Fruit fly (Drosophila melanogaster) whole organism, embryonic: Measurements from ENCODE around the gene Cep135.

Experiments used
- Atf3 ChIP-seq: fragments of 200-800 bp; sonication (Bioruptor generic); optimal IDR thresholded peaks from 3 replicates; lab custom pipeline; 2016; ENCODE audit warnings: missing biosample characterization, missing genetic modification characterization
- Bdp1 ChIP-seq: fragments of 200-800 bp; sonication (Bioruptor generic); optimal IDR thresholded peaks from 3 replicates; lab custom pipeline; 2016; ENCODE audit warnings: missing biosample characterization, missing genetic modification characterization
- CG10267 ChIP-seq: fragments of 200-800 bp; sonication (Bioruptor generic); optimal IDR thresholded peaks from 2 replicates; lab custom pipeline; 2018; ENCODE audit warnings: missing biosample characterization, mild to moderate bottlenecking, missing genetic modification characterization, moderate library complexity
- CG10543 ChIP-seq: fragments of 200-800 bp; sonication (Bioruptor generic); optimal IDR thresholded peaks from 3 replicates; lab custom pipeline; 2017; ENCODE audit warnings: missing biosample characterization, mild to moderate bottlenecking, missing genetic modification characterization, moderate library complexity
- CG11456 ChIP-seq: fragments of 200-800 bp; sonication (Bioruptor generic); IDR thresholded peaks from 3 replicates; pipeline ENCODE4 v1.3.6; 2022; ENCODE audit warnings: missing biosample characterization, missing genetic modification characterization
- CG11504 ChIP-seq: fragments of 200-800 bp; sonication (Bioruptor generic); optimal IDR thresholded peaks from 3 replicates; lab custom pipeline; 2019; ENCODE audit warnings: missing biosample characterization, mild to moderate bottlenecking, missing genetic modification characterization, moderate library complexity
- CG11695 ChIP-seq: fragments of 200-800 bp; sonication (Bioruptor generic); IDR thresholded peaks from 3 replicates; pipeline ENCODE4 v1.3.6; 2022; ENCODE audit warnings: missing biosample characterization, missing genetic modification characterization
- CG12236 ChIP-seq: fragments of 200-800 bp; sonication (Bioruptor generic); optimal IDR thresholded peaks from 2 replicates; lab custom pipeline; 2016; ENCODE audit warnings: missing biosample characterization, missing genetic modification characterization
- CG13296 ChIP-seq: fragments of 200-800 bp; sonication (Bioruptor generic); optimal IDR thresholded peaks from 3 replicates; lab custom pipeline; 2018; ENCODE audit warnings: missing biosample characterization, mild to moderate bottlenecking, missing genetic modification characterization
- CG15601 ChIP-seq: fragments of 200-800 bp; sonication (Bioruptor generic); optimal IDR thresholded peaks from 3 replicates; lab custom pipeline; 2019; ENCODE audit warnings: missing biosample characterization, mild to moderate bottlenecking, missing genetic modification characterization, moderate library complexity
- CG15696 ChIP-seq: fragments of 200-800 bp; sonication (Bioruptor generic); optimal IDR thresholded peaks from 2 replicates; lab custom pipeline; 2019; ENCODE audit warnings: missing biosample characterization, mild to moderate bottlenecking, missing genetic modification characterization, moderate library complexity
- CG17328 ChIP-seq: fragments of 200-800 bp; sonication (Bioruptor generic); IDR thresholded peaks from 2 replicates; pipeline ENCODE4 v1.3.6; 2022; ENCODE audit warnings: missing biosample characterization, missing genetic modification characterization
- CG18262 ChIP-seq: fragments of 200-800 bp; optimal IDR thresholded peaks from 3 replicates; lab custom pipeline; 2019; ENCODE audit warnings: missing biosample characterization, mild to moderate bottlenecking, missing genetic modification characterization, moderate library complexity
- CG2129 ChIP-seq: fragments of 200-800 bp; sonication (Bioruptor generic); IDR thresholded peaks from 2 replicates; pipeline ENCODE4 v1.3.6; 2022; ENCODE audit warnings: missing biosample characterization, missing genetic modification characterization; ENCODE audit not compliant: partially characterized antibody
- CG2712 ChIP-seq: fragments of 200-800 bp; optimal IDR thresholded peaks from 3 replicates; lab custom pipeline; 2019; ENCODE audit warnings: missing biosample characterization, mild to moderate bottlenecking, missing genetic modification characterization, moderate library complexity
- CG3163 ChIP-seq: fragments of 200-800 bp; sonication (Bioruptor generic); optimal IDR thresholded peaks from 3 replicates; lab custom pipeline; 2016; ENCODE audit warnings: missing biosample characterization, missing genetic modification characterization
- CG34376 ChIP-seq: fragments of 200-800 bp; sonication (Bioruptor generic); optimal IDR thresholded peaks from 2 replicates; lab custom pipeline; 2018; ENCODE audit warnings: missing biosample characterization, mild to moderate bottlenecking, missing genetic modification characterization
- CG34422 ChIP-seq: fragments of 200-800 bp; sonication (Bioruptor generic); IDR thresholded peaks from 3 replicates; pipeline ENCODE4 v1.3.6; 2022; ENCODE audit warnings: missing biosample characterization, missing genetic modification characterization
- CG6689 ChIP-seq: fragments of 200-800 bp; sonication (Bioruptor generic); IDR thresholded peaks from 2 replicates; pipeline ENCODE4 v1.3.6; 2022; ENCODE audit warnings: missing biosample characterization, missing genetic modification characterization
- CG7357 ChIP-seq: fragments of 200-800 bp; sonication (Bioruptor generic); IDR thresholded peaks from 3 replicates; pipeline ENCODE4 v1.3.6; 2022; ENCODE audit warnings: missing biosample characterization, missing genetic modification characterization
- CG7556 ChIP-seq: fragments of 200-800 bp; sonication (Bioruptor generic); optimal IDR thresholded peaks from 2 replicates; lab custom pipeline; 2017; ENCODE audit warnings: missing biosample characterization, mild to moderate bottlenecking, missing genetic modification characterization
- D19A ChIP-seq: fragments of 200-800 bp; optimal IDR thresholded peaks from 3 replicates; lab custom pipeline; 2019; ENCODE audit warnings: missing biosample characterization, mild to moderate bottlenecking, missing genetic modification characterization, moderate library complexity
- D19B ChIP-seq: fragments of 200-800 bp; sonication (Bioruptor generic); optimal IDR thresholded peaks from 2 replicates; lab custom pipeline; 2017; ENCODE audit warnings: missing biosample characterization, mild to moderate bottlenecking, missing genetic modification characterization
- Dbx ChIP-seq: fragments of 200-800 bp; sonication (Bioruptor generic); IDR thresholded peaks from 3 replicates; pipeline ENCODE4 v1.3.6; 2022; ENCODE audit warnings: missing biosample characterization, missing genetic modification characterization
- ERR ChIP-seq: fragments of 200-800 bp; sonication (Bioruptor generic); optimal IDR thresholded peaks from 2 replicates; lab custom pipeline; 2016; ENCODE audit warnings: missing biosample characterization, missing genetic modification characterization
- Ets97D ChIP-seq: fragments of 200-800 bp; sonication (Bioruptor generic); optimal IDR thresholded peaks from 3 replicates; lab custom pipeline; 2016; ENCODE audit warnings: missing biosample characterization, missing genetic modification characterization
- Gsc ChIP-seq: fragments of 200-800 bp; sonication (Bioruptor generic); IDR thresholded peaks from 2 replicates; pipeline ENCODE4 v1.3.6; 2022; ENCODE audit warnings: missing biosample characterization, missing genetic modification characterization
- HLH4C ChIP-seq: fragments of 200-800 bp; sonication (Bioruptor generic); IDR thresholded peaks from 3 replicates; pipeline ENCODE4 v1.3.6; 2022; ENCODE audit warnings: missing biosample characterization, missing genetic modification characterization; ENCODE audit not compliant: partially characterized antibody
- MESR4 ChIP-seq: fragments of 200-800 bp; sonication (Bioruptor generic); optimal IDR thresholded peaks from 2 replicates; lab custom pipeline; 2018; ENCODE audit warnings: missing biosample characterization, mild to moderate bottlenecking, missing genetic modification characterization, moderate library complexity
- Sox102F ChIP-seq: fragments of 200-800 bp; sonication (Bioruptor generic); optimal IDR thresholded peaks from 2 replicates; lab custom pipeline; 2018; ENCODE audit warnings: missing biosample characterization, mild to moderate bottlenecking, missing genetic modification characterization, moderate library complexity
- Xrp1 ChIP-seq: fragments of 200-800 bp; sonication (Bioruptor generic); IDR thresholded peaks from 2 replicates; pipeline ENCODE4 v1.3.6; 2022; ENCODE audit warnings: missing biosample characterization, missing genetic modification characterization
- ac ChIP-seq: fragments of 200-800 bp; sonication (Bioruptor generic); optimal IDR thresholded peaks from 3 replicates; lab custom pipeline; 2017; ENCODE audit warnings: missing biosample characterization, mild to moderate bottlenecking, missing genetic modification characterization
- al ChIP-seq: fragments of 200-800 bp; sonication (Bioruptor generic); IDR thresholded peaks from 2 replicates; pipeline ENCODE4 v1.3.6; 2022; ENCODE audit warnings: missing biosample characterization, missing genetic modification characterization
- bsh ChIP-seq, 2 experiments: fragments of 200-800 bp; sonication (Bioruptor generic); optimal IDR thresholded peaks; 2 replicates each; lab custom pipeline; 2017 to 2018; ENCODE audit warnings: mild to moderate bottlenecking in 2 of 2, missing biosample characterization in 2 of 2, missing genetic modification characterization in 2 of 2, moderate library complexity in 1 of 2
- cad ChIP-seq: fragments of >200 bp; optimal IDR thresholded peaks from 2 replicates; lab custom pipeline; 2017; ENCODE audit warnings: missing biosample characterization, missing genetic modification characterization
- crp ChIP-seq, 2 experiments: fragments of 200-800 bp; sonication (Bioruptor generic); optimal IDR thresholded peaks; 2 replicates in 1 of 2; 3 replicates in 1 of 2; lab custom pipeline; 2017; ENCODE audit warnings: missing biosample characterization in 2 of 2, missing genetic modification characterization in 2 of 2, mild to moderate bottlenecking in 1 of 2, moderate library complexity in 1 of 2
- dmrt99B ChIP-seq: fragments of 200-800 bp; sonication (Bioruptor generic); optimal IDR thresholded peaks from 2 replicates; lab custom pipeline; 2018; ENCODE audit warnings: missing biosample characterization, mild to moderate bottlenecking, missing genetic modification characterization, moderate library complexity
- fu2 ChIP-seq: fragments of 200-800 bp; sonication (Bioruptor generic); optimal IDR thresholded peaks from 2 replicates; lab custom pipeline; 2016; ENCODE audit warnings: missing biosample characterization, missing genetic modification characterization
- gce ChIP-seq: fragments of 200-800 bp; sonication (Bioruptor generic); IDR thresholded peaks from 3 replicates; pipeline ENCODE4 v1.3.6; 2022; ENCODE audit warnings: missing biosample characterization, missing genetic modification characterization
- grau ChIP-seq: fragments of 200-800 bp; optimal IDR thresholded peaks from 3 replicates; lab custom pipeline; 2019; ENCODE audit warnings: missing biosample characterization, mild to moderate bottlenecking, missing genetic modification characterization, moderate library complexity
- insv ChIP-seq, 2 experiments: fragments of 200-800 bp; sonication (Bioruptor generic); optimal IDR thresholded peaks; 3 replicates each; lab custom pipeline; 2016 to 2018; ENCODE audit warnings: missing biosample characterization in 2 of 2, missing genetic modification characterization in 2 of 2
- ken ChIP-seq: fragments of 200-800 bp; sonication (Bioruptor generic); IDR thresholded peaks from 3 replicates; pipeline ENCODE4 v1.3.6; 2022; ENCODE audit warnings: missing biosample characterization, missing genetic modification characterization
- lmd ChIP-seq: fragments of 200-800 bp; sonication (Bioruptor generic); IDR thresholded peaks from 2 replicates; pipeline ENCODE4 v1.3.6; 2022; ENCODE audit warnings: missing biosample characterization, missing genetic modification characterization
- lola ChIP-seq, 3 experiments: fragments of >200 bp in 2 of 3; fragments of 200-800 bp in 1 of 3; sonication (Bioruptor generic) in 1 of 3; optimal IDR thresholded peaks; 2 replicates each; lab custom pipeline; 2017 to 2019; ENCODE audit warnings: missing biosample characterization in 3 of 3, missing genetic modification characterization in 3 of 3, mild to moderate bottlenecking in 1 of 3, moderate library complexity in 1 of 3
- nau ChIP-seq: fragments of 200-800 bp; sonication (Bioruptor generic); optimal IDR thresholded peaks from 3 replicates; lab custom pipeline; 2017; ENCODE audit warnings: missing biosample characterization, mild to moderate bottlenecking, missing genetic modification characterization, missing genetic modification reagents
- otp ChIP-seq: fragments of 200-800 bp; sonication (Bioruptor generic); IDR thresholded peaks from 3 replicates; pipeline ENCODE4, ENCODE4 v1.3.6; 2022; ENCODE audit warnings: missing biosample characterization, missing genetic modification characterization
- pnt ChIP-seq: fragments of 200-800 bp; sonication (Bioruptor generic); optimal IDR thresholded peaks from 3 replicates; lab custom pipeline; 2016; ENCODE audit warnings: missing biosample characterization, missing genetic modification characterization
- prd ChIP-seq, 3 experiments: fragments of >200 bp in 2 of 3; fragments of 200-800 bp in 1 of 3; sonication (Bioruptor generic) in 1 of 3; optimal IDR thresholded peaks in 2 of 3; IDR thresholded peaks in 1 of 3; 2 replicates in 2 of 3; 3 replicates in 1 of 3; pipeline versions ENCODE4 v1.3.6 to Lab custom; 2017 to 2022; ENCODE audit warnings: missing biosample characterization in 1 of 3, missing genetic modification characterization in 1 of 3
- sens ChIP-seq: fragments of 200-800 bp; sonication (Bioruptor generic); peaks from one replicate; lab custom pipeline; 2016; ENCODE audit warnings: missing biosample characterization, missing genetic modification characterization
- trh ChIP-seq: fragments of 200-800 bp; sonication (Bioruptor generic); optimal IDR thresholded peaks from 2 replicates; lab custom pipeline; 2016; ENCODE audit warnings: missing biosample characterization, missing genetic modification characterization
- unpg ChIP-seq: fragments of 200-800 bp; sonication (Bioruptor generic); optimal IDR thresholded peaks from 3 replicates; lab custom pipeline; 2018; ENCODE audit warnings: missing biosample characterization, mild to moderate bottlenecking, missing genetic modification characterization, moderate library complexity

The Cep135 gene

dm6 chr3L:15174086-15174485, 57.5 kb downstream of the Cep135 start (continued):
- TF ChIP-seq Ets97D (GFP tag; lab: Kevin White, UChicago) (no peak), CG10267 (tag; lab: Kevin White, UChicago) (peak; percentile 2), unpg (GFP tag; lab: Kevin White, UChicago) (no peak), fu2 (no peak), lola (GFP tag; optimal IDR thresholded peaks at IDR 0.05; lab: Kevin White, UChicago) (peak in 1 of 3 experiments; percentile 9), CG34376 (GFP tag; lab: Kevin White, UChicago) (no peak), dmrt99B (tag; lab: Kevin White, UChicago) (peak; percentile 20), CG12236 (no peak), ken (GFP tag; lab: Robert Waterston, UW) (no peak), Dbx (GFP tag; lab: Robert Waterston, UW) (no peak), CG11456 (no peak), Bdp1 (GFP tag; lab: Kevin White, UChicago) (no peak), CG18262 (tag; lab: Kevin White, UChicago) (peak; percentile 37), gce (GFP tag; lab: Robert Waterston, UW) (no peak), Gsc (GFP tag; lab: Robert Waterston, UW) (no peak), CG2712 (peak; percentile 40), CG3163 (GFP tag; lab: Kevin White, UChicago) (no peak), CG6689 (GFP tag; lab: Robert Waterston, UW) (no peak), CG15696 (tag; lab: Kevin White, UChicago) (peak; percentile 6), HLH4C (GFP tag; lab: Robert Waterston, UW) (no peak), CG2129 (GFP tag; lab: Robert Waterston, UW) (no peak), D19B (no peak), cad (no peak), al (GFP tag; lab: Robert Waterston, UW) (no peak), CG11695 (no peak), lmd (GFP tag; lab: Robert Waterston, UW) (no peak), CG17328 (GFP tag; lab: Robert Waterston, UW) (no peak), sens (GFP tag; lab: Kevin White, UChicago) (peak; percentile 58), CG10543 (GFP tag; lab: Kevin White, UChicago) (no peak), CG15601 (tag; lab: Kevin White, UChicago) (no peak), prd (optimal IDR thresholded peaks at IDR 0.05; lab: Kevin White, UChicago) (no peak), prd (GFP tag; IDR thresholded peaks at IDR 0.05; lab: Robert Waterston, UW) (no peak), ERR (GFP tag; lab: Kevin White, UChicago) (no peak), CG11504 (tag; lab: Kevin White, UChicago) (no peak), nau (GFP tag; lab: Kevin White, UChicago) (no peak), CG13296 (no peak), CG7556 (GFP tag; lab: Kevin White, UChicago) (no peak), grau (tag; lab: Kevin White, UChicago) (peak; percentile 8), otp (GFP tag; lab: Robert Waterston, UW) (no peak), D19A (peak; percentile 24), Atf3 (GFP tag; lab: Kevin White, UChicago) (no peak), Sox102F (GFP tag; lab: Kevin White, UChicago) (peak; percentile 4), crp (GFP tag; optimal IDR thresholded peaks at IDR 0.05; lab: Kevin White, UChicago) (no peak), pnt (GFP tag; lab: Kevin White, UChicago) (no peak), CG34422 (GFP tag; lab: Robert Waterston, UW) (no peak), trh (GFP tag; lab: Kevin White, UChicago) (no peak), Xrp1 (GFP tag; lab: Robert Waterston, UW) (0 out of 2 replicates have a peak, but pooled peaks have one; percentile 19), ac (GFP tag; lab: Kevin White, UChicago) (no peak), MESR4 (GFP tag; lab: Kevin White, UChicago) (no peak), insv (GFP tag; optimal IDR thresholded peaks at IDR 0.05; lab: Kevin White, UChicago) (no peak), bsh (GFP tag; optimal IDR thresholded peaks at IDR 0.05; lab: Kevin White, UChicago) (peak; percentile 31 to 36), CG7357 (GFP tag; lab: Robert Waterston, UW) (no peak)
